Worm (Caenorhabditis elegans) whole organism, L1 larva: ENCODE data around the gene F46B6.4.

Source experiments
- C04F5.9 ChIP-seq: sonication (generic microtip); optimal IDR thresholded peaks from 2 replicates; lab custom pipeline; 2016; ENCODE audit warnings: missing genetic modification characterization, missing compliant biosample characterization
- alr-1 ChIP-seq: fragments of 200-800 bp; sonication (Bioruptor generic); optimal IDR thresholded peaks from 2 replicates; lab custom pipeline; 2018; ENCODE audit warnings: borderline replicate concordance, mild to moderate bottlenecking, missing genetic modification characterization, missing compliant biosample characterization
- ama-1 ChIP-seq: fragments of 150-350 bp; optimal IDR thresholded peaks from 2 replicates; lab custom pipeline; 2014
- ceh-8 ChIP-seq: fragments of 200-800 bp; sonication (Bioruptor generic); optimal IDR thresholded peaks from 2 replicates; lab custom pipeline; 2018; ENCODE audit warnings: mild to moderate bottlenecking, missing genetic modification characterization, moderate library complexity, missing compliant biosample characterization
- ceh-82 ChIP-seq, 3 experiments: fragments of 150-350 bp in 1 of 3; sonication (generic microtip) in 2 of 3; optimal IDR thresholded peaks; 2 replicates each; lab custom pipeline; 2014 to 2017; ENCODE audit warnings: missing biosample characterization in 3 of 3, missing genetic modification characterization in 3 of 3
- ceh-88 ChIP-seq: fragments of 200-800 bp; sonication (Bioruptor generic); IDR thresholded peaks from 2 replicates; pipeline ENCODE4 v1.3.6; 2022; ENCODE audit warnings: missing genetic modification characterization, missing compliant biosample characterization
- ceh-90 ChIP-seq: sonication (generic microtip); optimal IDR thresholded peaks from 2 replicates; lab custom pipeline; 2016; ENCODE audit warnings: missing genetic modification characterization, missing compliant biosample characterization
- ces-1 ChIP-seq: fragments of 150-350 bp; optimal IDR thresholded peaks from 2 replicates; lab custom pipeline; 2014; ENCODE audit warnings: missing biosample characterization, missing genetic modification reagents, missing genetic modification characterization
- dpl-1 ChIP-seq, 3 experiments: fragments of 150-350 bp in 2 of 3; sonication (generic microtip) in 1 of 3; optimal IDR thresholded peaks; 2 replicates each; lab custom pipeline; 2014 to 2017; ENCODE audit warnings: missing biosample characterization in 3 of 3, missing genetic modification characterization in 3 of 3, missing genetic modification reagents in 3 of 3
- dsc-1 ChIP-seq: sonication (generic microtip); optimal IDR thresholded peaks from 2 replicates; lab custom pipeline; 2016; ENCODE audit warnings: mild to moderate bottlenecking, missing genetic modification characterization, missing compliant biosample characterization
- efl-1 ChIP-seq, 4 experiments: fragments of 150-350 bp; optimal IDR thresholded peaks in 3 of 4; peaks in 1 of 4; 1 replicate in 1 of 4; 2 replicates in 3 of 4; lab custom pipeline; 2014; ENCODE audit warnings: missing biosample characterization in 2 of 4, missing genetic modification characterization in 2 of 4, missing genetic modification reagents in 2 of 4
- egl-13 ChIP-seq: sonication (generic microtip); optimal IDR thresholded peaks from 2 replicates; lab custom pipeline; 2016; ENCODE audit warnings: missing genotype, missing genetic modification reagents, missing genetic modification characterization, missing compliant biosample characterization
- egl-27 ChIP-seq, 2 experiments: fragments of 150-350 bp in 1 of 2; sonication (generic microtip); optimal IDR thresholded peaks; 3 replicates each; lab custom pipeline; 2017 to 2018; ENCODE audit warnings: missing biosample characterization in 2 of 2, missing genetic modification characterization in 2 of 2, missing genetic modification reagents in 2 of 2
- elt-2 ChIP-seq: sonication (generic microtip); optimal IDR thresholded peaks from 2 replicates; lab custom pipeline; 2016; ENCODE audit warnings: missing genetic modification characterization, mild to moderate bottlenecking, inconsistent platforms, missing compliant biosample characterization, missing genetic modification reagents
- fkh-4 ChIP-seq: sonication (generic microtip); optimal IDR thresholded peaks from 2 replicates; lab custom pipeline; 2016; ENCODE audit warnings: missing compliant biosample characterization, missing genetic modification characterization, borderline replicate concordance
- fos-1 ChIP-seq: fragments of 150-350 bp; optimal IDR thresholded peaks from 2 replicates; lab custom pipeline; 2014; ENCODE audit warnings: missing biosample characterization, missing genetic modification characterization
- hlh-17 ChIP-seq: fragments of 200-800 bp; sonication (Bioruptor generic); optimal IDR thresholded peaks from 2 replicates; lab custom pipeline; 2018; ENCODE audit warnings: missing genetic modification characterization, mild to moderate bottlenecking, missing compliant biosample characterization, moderate library complexity, borderline replicate concordance
- hlh-4 ChIP-seq: sonication (generic microtip); optimal IDR thresholded peaks from 2 replicates; lab custom pipeline; 2016; ENCODE audit warnings: mild to moderate bottlenecking, missing genetic modification characterization, missing compliant biosample characterization
- hpl-2 ChIP-seq: fragments of 150-350 bp; optimal IDR thresholded peaks from 2 replicates; lab custom pipeline; 2014; ENCODE audit warnings: missing biosample characterization, missing genetic modification reagents, missing genetic modification characterization
- irx-1 ChIP-seq: sonication (generic microtip); optimal IDR thresholded peaks from 2 replicates; lab custom pipeline; 2016; ENCODE audit warnings: missing genetic modification characterization, missing compliant biosample characterization
- isw-1 ChIP-seq: fragments of 200-800 bp; sonication (Bioruptor generic); IDR thresholded peaks from 2 replicates; pipeline ENCODE4 v1.3.6; 2022; ENCODE audit warnings: missing genetic modification characterization, missing compliant biosample characterization
- lin-35 ChIP-seq, 2 experiments: fragments of 150-350 bp; optimal IDR thresholded peaks; 2 replicates each; lab custom pipeline; 2014; ENCODE audit warnings: missing biosample characterization in 2 of 2, missing genetic modification characterization in 2 of 2, missing genetic modification reagents in 2 of 2
- lsy-2 ChIP-seq, 2 experiments: fragments of 150-350 bp; optimal IDR thresholded peaks; 2 replicates each; lab custom pipeline; 2014; ENCODE audit warnings: missing biosample characterization in 2 of 2, missing genetic modification characterization in 2 of 2
- mef-2 ChIP-seq: fragments of 150-350 bp; optimal IDR thresholded peaks from 2 replicates; lab custom pipeline; 2014; ENCODE audit warnings: missing biosample characterization, missing genetic modification characterization
- mep-1 ChIP-seq: fragments of 150-350 bp; optimal IDR thresholded peaks from 2 replicates; lab custom pipeline; 2014; ENCODE audit warnings: missing biosample characterization, missing genetic modification characterization
- nhr-11 ChIP-seq: fragments of 150-350 bp; optimal IDR thresholded peaks from 2 replicates; lab custom pipeline; 2014; ENCODE audit warnings: missing biosample characterization, missing genetic modification characterization
- nhr-19 ChIP-seq: fragments of 200-800 bp; sonication (Bioruptor generic); conservative IDR thresholded peaks from 2 replicates; pipeline ENCODE4 v1.3.6; 2022; ENCODE audit warnings: missing genetic modification characterization, missing compliant biosample characterization
- nhr-20 ChIP-seq: sonication (generic microtip); optimal IDR thresholded peaks from 2 replicates; lab custom pipeline; 2016; ENCODE audit warnings: mild to moderate bottlenecking, missing genetic modification characterization, missing compliant biosample characterization
- nhr-28 ChIP-seq: fragments of 150-350 bp; optimal IDR thresholded peaks from 2 replicates; lab custom pipeline; 2014; ENCODE audit warnings: missing biosample characterization, missing genetic modification characterization
- nhr-47 ChIP-seq: sonication (generic microtip); optimal IDR thresholded peaks from 2 replicates; lab custom pipeline; 2016; ENCODE audit warnings: mild to moderate bottlenecking, missing genetic modification characterization, moderate library complexity, missing compliant biosample characterization
- nhr-71 ChIP-seq: sonication (generic microtip); optimal IDR thresholded peaks from 2 replicates; lab custom pipeline; 2016; ENCODE audit warnings: mild to moderate bottlenecking, missing genetic modification characterization, moderate library complexity, missing compliant biosample characterization
- nhr-76 ChIP-seq: sonication (generic microtip); optimal IDR thresholded peaks from 2 replicates; lab custom pipeline; 2017; ENCODE audit warnings: missing biosample characterization, missing genetic modification characterization
- nhr-77 ChIP-seq: fragments of 150-350 bp; optimal IDR thresholded peaks from 2 replicates; lab custom pipeline; 2014; ENCODE audit warnings: missing biosample characterization, missing genetic modification characterization
- nhr-84 ChIP-seq: sonication (generic microtip); optimal IDR thresholded peaks from 2 replicates; lab custom pipeline; 2017; ENCODE audit warnings: missing biosample characterization, missing genetic modification characterization
- nhr-85 ChIP-seq: sonication (generic microtip); peaks from one replicate; lab custom pipeline; 2016; ENCODE audit warnings: missing genetic modification characterization, inconsistent platforms, missing compliant biosample characterization
- nhr-90 ChIP-seq: sonication (generic microtip); optimal IDR thresholded peaks from 2 replicates; lab custom pipeline; 2016; ENCODE audit warnings: mild to moderate bottlenecking, missing genetic modification characterization, missing compliant biosample characterization; ENCODE audit not compliant: poor library complexity
- pag-3 ChIP-seq: sonication (generic microtip); optimal IDR thresholded peaks from 2 replicates; lab custom pipeline; 2017; ENCODE audit warnings: missing genetic modification characterization, mild to moderate bottlenecking, missing compliant biosample characterization, antibody characterized with exemption, borderline replicate concordance; ENCODE audit not compliant: insufficient read depth
- pax-3 ChIP-seq: fragments of 200-800 bp; sonication (Bioruptor generic); optimal IDR thresholded peaks from 2 replicates; lab custom pipeline; 2018; ENCODE audit warnings: mild to moderate bottlenecking, missing genetic modification characterization, moderate library complexity, missing compliant biosample characterization
- sox-4 ChIP-seq: sonication (generic microtip); optimal IDR thresholded peaks from 2 replicates; lab custom pipeline; 2016; ENCODE audit warnings: missing genetic modification characterization, missing compliant biosample characterization
- swsn-7 ChIP-seq: sonication (generic microtip); optimal IDR thresholded peaks from 2 replicates; lab custom pipeline; 2016; ENCODE audit warnings: missing genetic modification characterization, missing compliant biosample characterization
- tbx-2 ChIP-seq: sonication (generic microtip); optimal IDR thresholded peaks from 2 replicates; lab custom pipeline; 2016; ENCODE audit warnings: missing genetic modification characterization, missing compliant biosample characterization
- unc-30 ChIP-seq: sonication (generic microtip); optimal IDR thresholded peaks from 2 replicates; lab custom pipeline; 2017; ENCODE audit warnings: missing biosample characterization, missing genetic modification characterization
- unc-62 ChIP-seq: fragments of 150-350 bp; optimal IDR thresholded peaks from 2 replicates; lab custom pipeline; 2014; ENCODE audit warnings: missing biosample characterization, missing genetic modification reagents, missing genetic modification characterization
- unc-98 ChIP-seq: fragments of 200-800 bp; sonication (Bioruptor generic); IDR thresholded peaks from 2 replicates; pipeline ENCODE4 v1.3.6; 2022; ENCODE audit warnings: missing genetic modification characterization, missing compliant biosample characterization
- vab-15 ChIP-seq: sonication (generic microtip); optimal IDR thresholded peaks from 2 replicates; lab custom pipeline; 2017; ENCODE audit warnings: missing genotype, mild to moderate bottlenecking, missing genetic modification characterization, missing compliant biosample characterization
- xbp-1 ChIP-seq: sonication (generic microtip); optimal IDR thresholded peaks from 2 replicates; lab custom pipeline; 2016; ENCODE audit warnings: missing genetic modification characterization, missing compliant biosample characterization

Gene F46B6.4

DNA sequence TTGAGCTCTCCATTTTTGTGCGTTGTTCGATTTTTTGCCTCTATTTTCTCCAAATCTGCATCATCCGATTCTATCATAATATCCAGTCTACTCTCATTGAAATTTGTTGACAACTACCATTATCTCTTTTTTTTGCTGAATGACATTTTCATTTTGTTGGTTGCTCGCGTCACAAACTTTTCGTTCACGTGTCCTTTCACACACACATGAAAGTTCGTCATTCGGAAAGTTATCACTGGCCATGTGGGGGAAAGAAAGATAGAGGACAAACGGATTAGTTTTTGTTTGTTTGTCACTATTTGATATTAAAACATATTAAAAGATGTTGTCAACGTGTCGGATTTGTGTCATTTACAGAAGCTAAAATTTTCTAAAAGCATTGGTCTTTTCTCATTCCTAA is 15.7 kb upstream of the F46B6.4 start (continued):
- TF ChIP-seq nhr-19 (GFP tag; lab: Robert Waterston, UW) (no peak), fos-1 (tag; lab: Kevin White, UChicago) (no peak), hpl-2 (no peak), isw-1 (GFP tag; lab: Robert Waterston, UW) (no peak), hlh-4 (tag; lab: Kevin White, UChicago) (no peak), pax-3 (tag; lab: Kevin White, UChicago) (peak; percentile 39), dsc-1 (tag; lab: Kevin White, UChicago) (peak; percentile 46)

DNA sequence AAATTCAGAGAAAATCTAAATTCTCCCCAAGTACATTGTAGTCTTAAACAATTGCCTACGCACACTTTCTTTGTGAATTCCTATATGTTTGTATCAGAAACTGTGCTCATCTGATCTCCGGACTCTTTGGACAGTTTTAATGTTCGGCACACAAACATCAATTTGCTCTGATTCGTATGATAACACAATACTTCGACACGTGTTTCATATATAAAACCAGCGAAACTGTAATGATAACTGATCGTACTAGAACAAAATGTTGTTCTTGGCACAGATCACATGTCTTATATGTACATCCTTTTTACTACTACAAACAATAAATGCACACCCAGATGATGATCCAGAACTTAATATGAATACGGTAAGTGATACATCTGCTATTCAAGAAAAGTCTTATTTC is 12.0 kb upstream of the F46B6.4 start, which contains the start of gene lipl-2:
lipl-2 (plus strand) TSS at position 236 of the 400 bp plus-strand sequence.
- TF ChIP-seq isw-1 (GFP tag; lab: Robert Waterston, UW) = no peak
- no peak for TF ChIP-seq mef-2 (tag; lab: Kevin White, UChicago)
- TF ChIP-seq nhr-71 (tag; lab: Kevin White, UChicago) = peak; percentile 15
- no peak for TF ChIP-seq fkh-4 (tag; lab: Kevin White, UChicago)
- peak; percentile 52 for TF ChIP-seq nhr-20 (tag; lab: Kevin White, UChicago)
- peak; percentile 84 for TF ChIP-seq elt-2 (tag; lab: Kevin White, UChicago)
- peak in 1 of 2 experiments; percentile 3 for TF ChIP-seq lin-35 (GFP tag; optimal IDR thresholded peaks at IDR 0.05; lab: Kevin White, UChicago)

DNA sequence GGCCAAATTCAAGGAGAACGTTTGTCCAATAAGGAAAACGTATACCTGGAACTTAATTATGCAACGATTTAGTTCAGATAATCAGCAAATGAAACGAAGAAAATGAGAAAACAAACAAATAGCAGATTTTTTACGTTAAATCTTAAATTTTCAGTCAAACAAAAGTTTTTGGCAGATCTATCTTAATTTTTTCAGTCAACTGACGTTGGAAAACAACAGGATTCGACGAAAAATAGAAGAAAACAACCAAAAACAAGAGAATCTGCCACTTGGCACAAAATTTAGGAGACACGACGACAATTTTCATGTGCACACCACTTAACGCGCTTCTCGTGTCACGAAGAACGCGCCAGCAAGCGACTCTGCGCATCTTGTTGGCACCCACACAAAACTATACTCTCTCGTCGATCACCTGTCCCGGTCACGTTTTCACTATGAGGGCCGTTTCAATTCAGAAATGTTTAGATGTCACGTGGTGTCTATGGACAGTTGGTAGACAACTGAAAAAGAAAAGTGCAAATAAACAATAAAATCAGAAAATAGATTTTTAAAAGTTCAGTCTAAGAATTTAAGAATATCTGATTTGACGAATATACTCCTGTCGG is 10.4 kb upstream of the F46B6.4 start, which contains the start of gene ztf-7:
ztf-7 (minus strand) TSS at position 51 of the 605 bp plus-strand sequence.
- TF ChIP-seq nhr-71 (tag; lab: Kevin White, UChicago) (peak; percentile 100), C04F5.9 (tag; lab: Kevin White, UChicago) (peak; percentile 85), efl-1 (optimal IDR thresholded peaks at IDR 0.05; lab: Kevin White, UChicago) (peak; percentile 91 to 93), efl-1 (GFP tag; optimal IDR thresholded peaks at IDR 0.05 in 1 of 2; lab: Kevin White, UChicago) (peak; percentile 83 to 99), nhr-77 (tag; lab: Kevin White, UChicago) (peak; percentile 81), hlh-17 (no peak), egl-27 (tag; optimal IDR thresholded peaks at IDR 0.05; lab: Kevin White, UChicago) (no peak), vab-15 (tag; lab: Kevin White, UChicago) (peak; percentile 77), nhr-85 (tag; lab: Kevin White, UChicago) (peak; percentile 99), ama-1 (lab: Kevin White, UChicago) (peak; percentile 72), ces-1 (GFP tag; lab: Kevin White, UChicago) (no peak), nhr-76 (tag; lab: Kevin White, UChicago) (no peak), nhr-28 (tag; lab: Kevin White, UChicago) (no peak), xbp-1 (peak; percentile 98), unc-62 (GFP tag; lab: Kevin White, UChicago) (no peak), alr-1 (no peak), unc-30 (tag; lab: Kevin White, UChicago) (no peak), egl-13 (peak; percentile 95), swsn-7 (peak; percentile 98), pag-3 (tag; lab: Kevin White, UChicago) (peak; percentile 55), nhr-90 (tag; lab: Kevin White, UChicago) (peak; percentile 98), hpl-2 (peak; percentile 86), ceh-8 (GFP tag; lab: Kevin White, UChicago) (peak; percentile 93), unc-98 (GFP tag; lab: Robert Waterston, UW) (peak; percentile 87), lsy-2 (tag; optimal IDR thresholded peaks at IDR 0.05; lab: Kevin White, UChicago) (peak; percentile 95 to 96), nhr-84 (tag; lab: Kevin White, UChicago) (no peak), dsc-1 (tag; lab: Kevin White, UChicago) (peak; percentile 95), irx-1 (tag; lab: Kevin White, UChicago) (peak; percentile 97), fkh-4 (tag; lab: Kevin White, UChicago) (peak; percentile 58), nhr-47 (tag; lab: Kevin White, UChicago) (peak; percentile 99), dpl-1 (GFP tag; optimal IDR thresholded peaks at IDR 0.05; lab: Kevin White, UChicago) (peak; percentile 85 to 89 (median 87)), tbx-2 (peak; percentile 99), mep-1 (peak; percentile 99), pax-3 (tag; lab: Kevin White, UChicago) (peak; percentile 96), ceh-90 (no peak), ceh-82 (tag; optimal IDR thresholded peaks at IDR 0.05; lab: Kevin White, UChicago) (peak; percentile 85 to 94 (median 85)), ceh-88 (GFP tag; lab: Robert Waterston, UW) (peak; percentile 94), sox-4 (peak; percentile 86), nhr-11 (tag; lab: Kevin White, UChicago) (peak; percentile 93)
